Worm (Caenorhabditis elegans) whole organism, L4 larva: ENCODE measurements around the gene R05G6.1.
"Not testable (repeated sequence)": the region's sequence is repeated elsewhere in the genome, so short reads cannot be mapped to it uniquely, and the experiment has no call there.

ENCODE experiments used
- F10B5.3 ChIP-seq: sonication (generic microtip); optimal IDR thresholded peaks from 2 replicates; lab custom pipeline; 2016; ENCODE audit warnings: mild to moderate bottlenecking, missing genetic modification characterization, missing compliant biosample characterization
- F37D6.2 ChIP-seq: sonication (generic microtip); optimal IDR thresholded peaks from 2 replicates; lab custom pipeline; 2016; ENCODE audit warnings: mild to moderate bottlenecking, missing genetic modification characterization, missing compliant biosample characterization
- Y5F2A.4 ChIP-seq: fragments of 200-800 bp; sonication (Bioruptor generic); optimal IDR thresholded peaks from 2 replicates; lab custom pipeline; 2018; ENCODE audit warnings: mild to moderate bottlenecking, missing genetic modification characterization, missing compliant biosample characterization
- ZK546.5 ChIP-seq, 2 experiments: sonication (generic microtip); optimal IDR thresholded peaks; 2 replicates each; lab custom pipeline; 2017; ENCODE audit warnings: missing biosample characterization in 2 of 2, missing genetic modification characterization in 2 of 2
- ama-1 ChIP-seq: fragments of 150-350 bp; optimal IDR thresholded peaks from 2 replicates; lab custom pipeline; 2014; ENCODE audit warnings: inconsistent platforms, mixed read lengths
- ceh-28 ChIP-seq: fragments of 150-350 bp; optimal IDR thresholded peaks from 2 replicates; lab custom pipeline; 2014; ENCODE audit warnings: missing biosample characterization, missing genetic modification reagents, missing genetic modification characterization
- ceh-44 ChIP-seq: fragments of 200-800 bp; sonication (Bioruptor generic); IDR thresholded peaks from 2 replicates; pipeline ENCODE4 v1.3.6; 2022; ENCODE audit warnings: missing genetic modification reagents, missing genetic modification characterization, missing compliant biosample characterization
- ctbp-1 ChIP-seq: fragments of 200-800 bp; sonication (Bioruptor generic); IDR thresholded peaks from 2 replicates; pipeline ENCODE4 v1.3.6; 2022; ENCODE audit warnings: missing genetic modification reagents, missing genetic modification characterization, missing compliant biosample characterization
- dpl-1 ChIP-seq: fragments of 150-350 bp; optimal IDR thresholded peaks from 2 replicates; lab custom pipeline; 2014; ENCODE audit warnings: missing biosample characterization, missing genetic modification reagents, missing genetic modification characterization
- dve-1 ChIP-seq: sonication (generic microtip); optimal IDR thresholded peaks from 2 replicates; lab custom pipeline; 2017; ENCODE audit warnings: antibody characterized with exemption, mild to moderate bottlenecking, missing genetic modification characterization, missing compliant biosample characterization; ENCODE audit not compliant: insufficient read depth
- fkh-10 ChIP-seq: fragments of 150-350 bp; optimal IDR thresholded peaks from 2 replicates; lab custom pipeline; 2014; ENCODE audit warnings: missing biosample characterization, missing genetic modification reagents, missing genetic modification characterization
- hif-1 ChIP-seq, 2 experiments: sonication (generic microtip); optimal IDR thresholded peaks; 2 replicates each; lab custom pipeline; 2016 to 2017; ENCODE audit warnings: missing compliant biosample characterization in 2 of 2, missing genetic modification characterization in 2 of 2, missing genetic modification reagents in 2 of 2, missing genotype in 2 of 2, mild to moderate bottlenecking in 1 of 2
- jun-1 ChIP-seq: fragments of 150-350 bp; optimal IDR thresholded peaks from 2 replicates; lab custom pipeline; 2014; ENCODE audit warnings: missing biosample characterization, missing genetic modification reagents, missing genetic modification characterization
- lin-13 ChIP-seq: fragments of 150-350 bp; optimal IDR thresholded peaks from 2 replicates; lab custom pipeline; 2014; ENCODE audit warnings: missing biosample characterization, missing genetic modification reagents, missing genetic modification characterization
- lin-38 ChIP-seq: fragments of 200-800 bp; sonication (Bioruptor generic); IDR thresholded peaks from 2 replicates; pipeline ENCODE4 v1.3.6; 2022; ENCODE audit warnings: missing genetic modification reagents, missing genetic modification characterization, missing compliant biosample characterization
- lin-39 ChIP-seq: fragments of 150-350 bp; optimal IDR thresholded peaks from 2 replicates; lab custom pipeline; 2014; ENCODE audit warnings: missing biosample characterization, missing genetic modification reagents, missing genetic modification characterization
- lsy-2 ChIP-seq, 2 experiments: fragments of 150-350 bp in 1 of 2; sonication (generic microtip) in 1 of 2; optimal IDR thresholded peaks; 2 replicates each; lab custom pipeline; 2014 to 2017; ENCODE audit warnings: missing biosample characterization in 2 of 2, missing genetic modification characterization in 2 of 2
- madf-9 ChIP-seq: fragments of 200-800 bp; sonication (Bioruptor generic); conservative IDR thresholded peaks from 2 replicates; pipeline ENCODE4 v1.3.6; 2022; ENCODE audit warnings: missing genetic modification reagents, missing genetic modification characterization, missing compliant biosample characterization
- mep-1 ChIP-seq: fragments of 150-350 bp; sonication (generic microtip); optimal IDR thresholded peaks from 3 replicates; lab custom pipeline; 2014; ENCODE audit warnings: missing biosample characterization, missing genetic modification characterization
- mes-2 ChIP-seq: sonication (generic microtip); optimal IDR thresholded peaks from 2 replicates; lab custom pipeline; 2016; ENCODE audit warnings: missing genotype, mild to moderate bottlenecking, missing genetic modification characterization, missing compliant biosample characterization; ENCODE audit not compliant: poor library complexity, severe bottlenecking
- nhr-111 ChIP-seq: fragments of 200-800 bp; sonication (Bioruptor generic); optimal IDR thresholded peaks from 2 replicates; lab custom pipeline; 2018; ENCODE audit warnings: mild to moderate bottlenecking, missing genetic modification characterization, missing compliant biosample characterization
- nhr-237 ChIP-seq: sonication (generic microtip); optimal IDR thresholded peaks from 2 replicates; lab custom pipeline; 2017; ENCODE audit warnings: missing biosample characterization, missing genetic modification characterization
- nhr-28 ChIP-seq: fragments of 150-350 bp; optimal IDR thresholded peaks from 2 replicates; lab custom pipeline; 2014; ENCODE audit warnings: missing biosample characterization, missing genetic modification characterization
- nhr-6 ChIP-seq: fragments of 150-350 bp; optimal IDR thresholded peaks from 2 replicates; lab custom pipeline; 2014; ENCODE audit warnings: missing biosample characterization, missing genetic modification characterization
- nhr-76 ChIP-seq: fragments of 150-350 bp; optimal IDR thresholded peaks from 2 replicates; lab custom pipeline; 2014; ENCODE audit warnings: missing biosample characterization, missing genetic modification characterization
- nhr-77 ChIP-seq: fragments of 150-350 bp; optimal IDR thresholded peaks from 2 replicates; lab custom pipeline; 2014; ENCODE audit warnings: missing biosample characterization, missing genetic modification characterization
- pqm-1 ChIP-seq: sonication (generic microtip); optimal IDR thresholded peaks from 2 replicates; lab custom pipeline; 2017; ENCODE audit warnings: missing biosample characterization, missing genetic modification characterization
- sdz-12 ChIP-seq: fragments of 200-800 bp; sonication (Bioruptor generic); optimal IDR thresholded peaks from 2 replicates; lab custom pipeline; 2018; ENCODE audit warnings: mild to moderate bottlenecking, missing genetic modification characterization, missing compliant biosample characterization
- set-16 ChIP-seq: fragments of 200-800 bp; sonication (Bioruptor generic); IDR thresholded peaks from 2 replicates; pipeline ENCODE4 v1.3.6; 2022; ENCODE audit warnings: missing genetic modification reagents, missing genetic modification characterization, missing compliant biosample characterization
- unc-130 ChIP-seq: sonication (generic microtip); optimal IDR thresholded peaks from 2 replicates; lab custom pipeline; 2016; ENCODE audit warnings: missing genetic modification reagents, missing genetic modification characterization, missing compliant biosample characterization
- unc-62 ChIP-seq, 3 experiments: fragments of 150-350 bp in 1 of 3; sonication (generic microtip); optimal IDR thresholded peaks in 2 of 3; peaks in 1 of 3; 1 replicate in 1 of 3; 2 replicates in 2 of 3; lab custom pipeline; 2014 to 2017; ENCODE audit warnings: missing biosample characterization in 3 of 3, missing genetic modification characterization in 3 of 3, missing genetic modification reagents in 3 of 3, missing genotype in 1 of 3
- vab-7 ChIP-seq: fragments of 200-800 bp; sonication (Bioruptor generic); IDR thresholded peaks from 2 replicates; pipeline ENCODE4 v1.3.6; 2022; ENCODE audit warnings: missing genetic modification reagents, missing genetic modification characterization, missing compliant biosample characterization
- zip-11 ChIP-seq: fragments of 200-800 bp; sonication (Bioruptor generic); IDR thresholded peaks from 2 replicates; pipeline ENCODE4 v1.3.6; 2022; ENCODE audit warnings: missing genetic modification characterization, missing compliant biosample characterization
- ztf-7 ChIP-seq: fragments of 150-350 bp; optimal IDR thresholded peaks from 2 replicates; lab custom pipeline; 2014; ENCODE audit warnings: missing biosample characterization, missing genetic modification characterization

Gene R05G6.1

DNA sequence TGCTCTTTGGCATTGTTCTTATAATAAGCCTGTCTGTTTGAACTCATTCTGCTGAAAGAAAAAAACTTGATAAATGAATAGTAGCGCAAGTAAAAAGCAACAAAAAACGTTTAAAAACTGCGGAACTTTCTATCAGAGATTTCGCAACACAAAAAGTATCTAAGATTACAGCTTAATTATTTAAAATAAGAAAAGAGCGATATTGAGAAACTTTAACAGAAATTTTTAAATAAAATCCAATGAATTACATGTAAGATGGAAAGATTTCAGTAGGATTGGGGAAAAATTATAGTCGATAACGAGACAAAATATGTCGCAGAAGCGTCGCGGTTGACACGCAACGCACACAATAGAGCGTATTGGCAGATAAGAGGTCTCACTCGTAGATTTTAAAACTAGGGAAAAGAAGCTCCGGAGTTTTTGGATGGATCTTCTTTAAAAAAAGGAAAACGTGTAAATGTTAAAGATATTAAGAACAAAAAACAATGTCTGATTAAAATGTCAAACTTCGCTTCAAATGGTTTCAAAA lies 29.2 kb downstream of the R05G6.1 start, which contains the start of gene ima-3:
TSS of gene ima-3 (minus strand) at position 51 of the 529 bp plus-strand sequence.
- TF ChIP-seq nhr-28 (tag; lab: Kevin White, UChicago) (peak; percentile 67), lsy-2 (tag; optimal IDR thresholded peaks at IDR 0.05; lab: Kevin White, UChicago) (peak in 1 of 2 experiments; percentile 62), dpl-1 (GFP tag; lab: Kevin White, UChicago) (peak; percentile 25), zip-11 (GFP tag; lab: Robert Waterston, UW) (no peak), ama-1 (peak; percentile 2), jun-1 (no peak), sdz-12 (GFP tag; lab: Kevin White, UChicago) (no peak), F10B5.3 (tag; lab: Kevin White, UChicago) (no peak), lin-13 (GFP tag; lab: Kevin White, UChicago) (peak; percentile 44), nhr-77 (tag; lab: Kevin White, UChicago) (peak; percentile 80), dve-1 (peak; percentile 30), pqm-1 (peak; percentile 36), unc-130 (GFP tag; lab: Kevin White, UChicago) (peak; percentile 18), mep-1 (tag; lab: Kevin White, UChicago) (peak; percentile 51), fkh-10 (peak; percentile 31), Y5F2A.4 (GFP tag; lab: Kevin White, UChicago) (no peak), ZK546.5 (tag; optimal IDR thresholded peaks at IDR 0.05; lab: Kevin White, UChicago) (no peak), ceh-44 (no peak), set-16 (GFP tag; lab: Robert Waterston, UW) (no peak), mes-2 (tag; lab: Kevin White, UChicago) (peak; percentile 72), ztf-7 (tag; lab: Kevin White, UChicago) (no peak), nhr-111 (GFP tag; lab: Kevin White, UChicago) (no peak), nhr-6 (tag; lab: Kevin White, UChicago) (peak; percentile 17), lin-39 (tag; lab: Kevin White, UChicago) (no peak), hif-1 (tag; optimal IDR thresholded peaks at IDR 0.05; lab: Kevin White, UChicago) (peak in 1 of 2 experiments; percentile 47), madf-9 (GFP tag; lab: Robert Waterston, UW) (no peak), ctbp-1 (no peak), lin-38 (peak; percentile 73), nhr-237 (tag; lab: Kevin White, UChicago) (no peak)
- TF ChIP-seq, all 104 proteins: peak for 15

DNA sequence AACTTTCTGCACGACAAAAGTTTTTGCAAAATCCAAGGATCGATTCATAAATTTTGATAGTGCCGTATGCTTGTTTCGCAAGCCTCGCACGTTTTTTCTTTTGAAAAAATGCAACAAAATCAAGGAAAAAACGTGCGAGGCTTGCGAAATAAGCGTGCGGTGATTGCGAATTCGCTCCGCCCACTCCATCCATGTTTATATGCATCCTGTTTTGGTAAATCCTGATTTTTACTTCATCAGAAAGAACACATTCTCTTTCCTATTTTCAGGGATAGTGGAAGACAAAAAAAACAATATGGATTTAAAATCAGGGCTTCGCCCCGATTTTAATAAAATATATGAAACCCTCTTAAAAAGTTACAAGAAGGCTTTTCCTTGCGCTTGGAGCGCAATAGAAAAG lies 31.4 kb downstream of the R05G6.1 start, which contains the start of gene F32E10.9:
TSS of gene F32E10.9 (minus strand) at position 101 of the 400 bp plus-strand sequence.
- not testable (repeated sequence) for TF ChIP-seq nhr-76 (tag; lab: Kevin White, UChicago); vab-7 (GFP tag; lab: Robert Waterston, UW); F37D6.2 (tag; lab: Kevin White, UChicago)

ce11 chrIV:7567557-7568010 lies 35.1 kb downstream of the R05G6.1 start, which contains the start of gene F32E10.8:
Gene F32E10.8, plus strand, starts transcription at chrIV:7567607.
- TF ChIP-seq ceh-28 (tag; lab: Kevin White, UChicago) (no peak), unc-62 (GFP tag; optimal IDR thresholded peaks at IDR 0.05 in 1 of 2; lab: Kevin White, UChicago) (peak in 1 of 2 experiments; percentile 97), unc-62 (tag; optimal IDR thresholded peaks at IDR 0.05; lab: Kevin White, UChicago) (no peak)

ce11 chrIV:7568593-7568992 lies 36.1 kb downstream of the R05G6.1 start, which contains the start of gene clec-180:
Gene clec-180, plus strand, starts transcription at chrIV:7568893.
- TF ChIP-seq mes-2 (tag; lab: Kevin White, UChicago) = no peak
